Fruit fly (Drosophila melanogaster) whole organism, prepupa: ENCODE data around the gene Fcp3C.

ENCODE experiments used
- CG10631 ChIP-seq: fragments of 200-800 bp; sonication (Bioruptor generic); optimal IDR thresholded peaks from 2 replicates; lab custom pipeline; 2016; ENCODE audit warnings: missing biosample characterization, missing genetic modification characterization
- CG11762 ChIP-seq: fragments of 200-800 bp; sonication (Bioruptor generic); optimal IDR thresholded peaks from 3 replicates; lab custom pipeline; 2016; ENCODE audit warnings: missing biosample characterization, missing genetic modification characterization; ENCODE audit not compliant: insufficient read depth
- CG11902 ChIP-seq: fragments of 200-800 bp; sonication (Bioruptor generic); optimal IDR thresholded peaks from 3 replicates; lab custom pipeline; 2016; ENCODE audit warnings: missing biosample characterization, missing genetic modification characterization
- CG34406 ChIP-seq: fragments of 200-800 bp; sonication (Bioruptor generic); optimal IDR thresholded peaks from 3 replicates; lab custom pipeline; 2016; ENCODE audit warnings: missing biosample characterization, missing genetic modification characterization
- CG3919 ChIP-seq: fragments of 200-800 bp; sonication (Bioruptor generic); optimal IDR thresholded peaks from 3 replicates; lab custom pipeline; 2016; ENCODE audit warnings: missing biosample characterization, missing genetic modification characterization
- CG6163 ChIP-seq: fragments of 200-800 bp; sonication (Bioruptor generic); IDR thresholded peaks from 3 replicates; pipeline ENCODE4 v1.3.6; 2022; ENCODE audit warnings: missing biosample characterization, missing genetic modification characterization
- CG6792 ChIP-seq: fragments of 200-800 bp; sonication (Bioruptor generic); optimal IDR thresholded peaks from 3 replicates; lab custom pipeline; 2016; ENCODE audit warnings: missing biosample characterization, missing genetic modification characterization
- CG6808 ChIP-seq: fragments of 200-800 bp; sonication (Bioruptor generic); optimal IDR thresholded peaks from 3 replicates; lab custom pipeline; 2017; ENCODE audit warnings: missing biosample characterization, missing genetic modification characterization, mild to moderate bottlenecking, moderate library complexity, missing genetic modification reagents
- CG6854 ChIP-seq: fragments of 200-800 bp; sonication (Bioruptor generic); optimal IDR thresholded peaks from 2 replicates; lab custom pipeline; 2017; ENCODE audit warnings: missing biosample characterization, mild to moderate bottlenecking, missing genetic modification characterization
- CG7368 ChIP-seq: fragments of 200-800 bp; sonication (Bioruptor generic); optimal IDR thresholded peaks from 3 replicates; lab custom pipeline; 2016; ENCODE audit warnings: missing biosample characterization, missing genetic modification characterization
- CG8119 ChIP-seq: fragments of 200-800 bp; sonication (Bioruptor generic); IDR thresholded peaks from 3 replicates; pipeline ENCODE4 v1.3.6; 2022; ENCODE audit warnings: missing biosample characterization, missing genetic modification characterization
- CG8319 ChIP-seq: fragments of 200-800 bp; sonication (Bioruptor generic); optimal IDR thresholded peaks from 3 replicates; lab custom pipeline; 2016; ENCODE audit warnings: missing biosample characterization, missing genetic modification characterization
- CG9139 ChIP-seq: fragments of 200-800 bp; sonication (Bioruptor generic); optimal IDR thresholded peaks from 3 replicates; lab custom pipeline; 2017; ENCODE audit warnings: missing biosample characterization, mild to moderate bottlenecking, missing genetic modification characterization
- Eip78C ChIP-seq: fragments of 200-800 bp; sonication (Bioruptor generic); peaks from one replicate; lab custom pipeline; 2016; ENCODE audit warnings: missing biosample characterization, missing genetic modification characterization
- Eip93F ChIP-seq: fragments of 200-800 bp; sonication (Bioruptor generic); optimal IDR thresholded peaks from 2 replicates; lab custom pipeline; 2016; ENCODE audit warnings: missing biosample characterization, mild to moderate bottlenecking, missing genetic modification characterization
- Ets21C ChIP-seq: fragments of 200-800 bp; sonication (Bioruptor generic); optimal IDR thresholded peaks from 3 replicates; lab custom pipeline; 2016; ENCODE audit warnings: missing biosample characterization, missing genetic modification characterization
- Ets96B ChIP-seq: fragments of 200-800 bp; optimal IDR thresholded peaks from 2 replicates; lab custom pipeline; 2019; ENCODE audit warnings: missing biosample characterization, mild to moderate bottlenecking, missing genetic modification characterization, moderate library complexity
- Gug ChIP-seq: fragments of 200-800 bp; sonication (Bioruptor generic); IDR thresholded peaks from 2 replicates; pipeline ENCODE4 v1.3.6; 2022; ENCODE audit warnings: missing biosample characterization, missing genetic modification characterization
- Hr4 ChIP-seq: fragments of 200-800 bp; sonication (Bioruptor generic); optimal IDR thresholded peaks from 3 replicates; lab custom pipeline; 2016; ENCODE audit warnings: missing biosample characterization, missing genetic modification characterization
- Met ChIP-seq: fragments of 200-800 bp; sonication (Bioruptor generic); optimal IDR thresholded peaks from 3 replicates; lab custom pipeline; 2016; ENCODE audit warnings: missing biosample characterization, missing genetic modification characterization
- OdsH ChIP-seq: fragments of 200-800 bp; sonication (Bioruptor generic); optimal IDR thresholded peaks from 3 replicates; lab custom pipeline; 2016; ENCODE audit warnings: missing biosample characterization, missing genetic modification characterization
- Smox ChIP-seq: fragments of 200-800 bp; sonication (Bioruptor generic); optimal IDR thresholded peaks from 3 replicates; lab custom pipeline; 2016; ENCODE audit warnings: missing biosample characterization, missing genetic modification characterization
- Sox102F ChIP-seq: fragments of 200-800 bp; sonication (Bioruptor generic); optimal IDR thresholded peaks from 2 replicates; lab custom pipeline; 2016; ENCODE audit warnings: missing biosample characterization, mild to moderate bottlenecking, missing genetic modification characterization
- Sox14 ChIP-seq: fragments of 200-800 bp; sonication (Bioruptor generic); optimal IDR thresholded peaks from 3 replicates; lab custom pipeline; 2016; ENCODE audit warnings: missing biosample characterization, missing genetic modification characterization
- Sox15 ChIP-seq: fragments of 200-800 bp; sonication (Bioruptor generic); optimal IDR thresholded peaks from 3 replicates; lab custom pipeline; 2016; ENCODE audit warnings: missing biosample characterization, missing genetic modification characterization
- acj6 ChIP-seq: fragments of 200-800 bp; sonication (Bioruptor generic); optimal IDR thresholded peaks from 3 replicates; lab custom pipeline; 2016; ENCODE audit warnings: missing biosample characterization, missing genetic modification characterization
- dac ChIP-seq: fragments of 200-800 bp; sonication (Bioruptor generic); optimal IDR thresholded peaks from 2 replicates; lab custom pipeline; 2017; ENCODE audit warnings: missing biosample characterization, mild to moderate bottlenecking, missing genetic modification characterization
- dsx ChIP-seq: fragments of 200-800 bp; optimal IDR thresholded peaks from 3 replicates; lab custom pipeline; 2019; ENCODE audit warnings: missing biosample characterization, mild to moderate bottlenecking, missing genetic modification characterization, moderate library complexity; ENCODE audit not compliant: poor library complexity, severe bottlenecking
- eg ChIP-seq: fragments of 200-800 bp; sonication (Bioruptor generic); IDR thresholded peaks from 3 replicates; pipeline ENCODE4 v1.3.6; 2022; ENCODE audit warnings: missing biosample characterization, missing genetic modification characterization
- fd85E ChIP-seq: fragments of 200-800 bp; sonication (Bioruptor generic); optimal IDR thresholded peaks from 3 replicates; lab custom pipeline; 2016; ENCODE audit warnings: missing biosample characterization, missing genetic modification characterization
- fkh ChIP-seq: fragments of 200-800 bp; sonication (Bioruptor generic); optimal IDR thresholded peaks from 3 replicates; lab custom pipeline; 2017; ENCODE audit warnings: missing biosample characterization, mild to moderate bottlenecking, missing genetic modification characterization, moderate library complexity
- lz ChIP-seq: fragments of 200-800 bp; sonication (Bioruptor generic); optimal IDR thresholded peaks from 3 replicates; lab custom pipeline; 2016; ENCODE audit warnings: missing biosample characterization, missing genetic modification characterization
- net ChIP-seq: fragments of 200-800 bp; sonication (Bioruptor generic); optimal IDR thresholded peaks from 3 replicates; lab custom pipeline; 2016; ENCODE audit warnings: missing biosample characterization, missing genetic modification characterization
- pdm3 ChIP-seq: fragments of 200-800 bp; sonication (Bioruptor generic); optimal IDR thresholded peaks from 3 replicates; lab custom pipeline; 2016; ENCODE audit warnings: missing biosample characterization, missing genetic modification characterization
- spab ChIP-seq: fragments of 200-800 bp; sonication (Bioruptor generic); optimal IDR thresholded peaks from 2 replicates; lab custom pipeline; 2017; ENCODE audit warnings: missing biosample characterization, mild to moderate bottlenecking, missing genetic modification characterization, missing genetic modification reagents
- ss ChIP-seq, 2 experiments: fragments of 200-800 bp; sonication (Bioruptor generic); optimal IDR thresholded peaks; 2 replicates in 1 of 2; 3 replicates in 1 of 2; lab custom pipeline; 2017 to 2018; ENCODE audit warnings: mild to moderate bottlenecking in 2 of 2, missing biosample characterization in 2 of 2, missing genetic modification characterization in 2 of 2, moderate library complexity in 1 of 2
- topi ChIP-seq: fragments of 200-800 bp; sonication (Bioruptor generic); optimal IDR thresholded peaks from 3 replicates; lab custom pipeline; 2016; ENCODE audit warnings: missing biosample characterization, missing genetic modification characterization
- vri ChIP-seq: fragments of 200-800 bp; sonication (Bioruptor generic); optimal IDR thresholded peaks from 3 replicates; lab custom pipeline; 2016; ENCODE audit warnings: missing biosample characterization, mild to moderate bottlenecking, missing genetic modification characterization

Fcp3C gene

DNA sequence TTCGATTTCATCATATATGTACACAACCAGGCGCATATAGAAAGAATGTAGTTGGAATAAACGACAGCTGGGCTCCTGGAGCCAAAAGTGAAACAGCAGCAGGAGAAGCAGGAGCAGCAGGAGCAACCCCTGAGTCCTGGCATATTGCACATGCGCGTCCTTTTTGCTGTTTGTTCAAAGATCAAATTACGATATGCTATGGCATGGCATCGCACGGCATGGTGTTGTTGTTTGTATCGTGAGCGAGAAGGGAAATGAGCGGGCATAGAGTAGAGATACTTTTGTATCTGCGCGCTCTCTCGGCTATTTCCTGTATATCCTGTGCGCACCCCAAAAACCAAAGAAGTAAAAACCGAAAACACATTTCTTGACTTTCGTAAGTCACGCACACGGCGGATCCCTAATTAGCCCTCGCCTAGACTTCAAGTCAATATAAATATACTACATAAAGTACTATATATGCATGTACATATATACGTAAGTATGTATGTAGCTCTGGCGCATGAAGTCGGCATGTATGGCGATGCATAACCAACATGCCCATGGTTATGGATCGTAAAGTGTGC is 36.3 kb downstream of the Fcp3C start:
- TF ChIP-seq ss (GFP tag; optimal IDR thresholded peaks at IDR 0.05; lab: Kevin White, UChicago), result peak in 1 of 2 experiments; percentile 55
- TF ChIP-seq Hr4 (GFP tag; lab: Kevin White, UChicago), result no peak

dm6 chrX:3136338-3137086 is 37.8 kb downstream of the Fcp3C start:
- TF ChIP-seq CG6854 (GFP tag; lab: Kevin White, UChicago), result no peak
- peak; percentile 33 to 46 for TF ChIP-seq ss (GFP tag; optimal IDR thresholded peaks at IDR 0.05; lab: Kevin White, UChicago)
- peak; percentile 5 for TF ChIP-seq dsx (GFP tag; lab: Kevin White, UChicago)
- no peak for TF ChIP-seq CG9139 (GFP tag; lab: Kevin White, UChicago)
- peak; percentile 63; the same call in 2 of the 3 replicates for TF ChIP-seq CG6163 (GFP tag; lab: Robert Waterston, UW)
- TF ChIP-seq Eip93F (GFP tag; lab: Kevin White, UChicago), result no peak
- TF ChIP-seq fkh (GFP tag; lab: Kevin White, UChicago), result peak; percentile 75
- peak; percentile 18 for TF ChIP-seq CG6808 (GFP tag; lab: Kevin White, UChicago)
- 0 out of 3 replicates have a peak, but pooled peaks have one; percentile 33 for TF ChIP-seq eg (GFP tag; lab: Robert Waterston, UW)
- peak; percentile 30 for TF ChIP-seq net (GFP tag; lab: Kevin White, UChicago)
- peak; percentile 59 for TF ChIP-seq Eip78C
- 0 out of 3 replicates have a peak, but pooled peaks have one; percentile 20 for TF ChIP-seq CG8119 (GFP tag; lab: Robert Waterston, UW)
- TF ChIP-seq CG11762, result no peak

- TF ChIP-seq CG9139 (GFP tag; lab: Kevin White, UChicago), result no peak
- TF ChIP-seq CG6163 (GFP tag; lab: Robert Waterston, UW), result peak; percentile 36; the same call in 1 of the 3 replicates
Measured at dm6 chrX:3135620-3136019, 38.7 kb downstream of the Fcp3C start.

- no peak for TF ChIP-seq CG8319 (GFP tag; lab: Kevin White, UChicago)
- no peak for TF ChIP-seq eg (GFP tag; lab: Robert Waterston, UW)
- peak in 1 of 2 experiments; percentile 28 for TF ChIP-seq ss (GFP tag; optimal IDR thresholded peaks at IDR 0.05; lab: Kevin White, UChicago)
- TF ChIP-seq CG9139 (GFP tag; lab: Kevin White, UChicago), result peak; percentile 2
- TF ChIP-seq, all 60 proteins: peak for 2
Measured at dm6 chrX:3135102-3135393, 39.2 kb downstream of the Fcp3C start.

- TF ChIP-seq dac (no peak), Ets96B (tag; lab: Kevin White, UChicago) (peak; percentile 10), Smox (GFP tag; lab: Kevin White, UChicago) (peak; percentile 31), pdm3 (peak; percentile 43), Sox102F (GFP tag; lab: Kevin White, UChicago) (peak; percentile 12), Sox14 (GFP tag; lab: Kevin White, UChicago) (peak; percentile 10), OdsH (peak; percentile 49), CG9139 (GFP tag; lab: Kevin White, UChicago) (no peak), Gug (GFP tag; lab: Robert Waterston, UW) (no peak), fd85E (GFP tag; lab: Kevin White, UChicago) (no peak), CG10631 (GFP tag; lab: Kevin White, UChicago) (peak; percentile 15), CG6854 (GFP tag; lab: Kevin White, UChicago) (peak; percentile 52), CG7368 (peak; percentile 14), CG11762 (peak; percentile 16), spab (GFP tag; lab: Kevin White, UChicago) (peak; percentile 11), vri (GFP tag; lab: Kevin White, UChicago) (no peak), acj6 (GFP tag; lab: Kevin White, UChicago) (peak; percentile 34), CG6792 (GFP tag; lab: Kevin White, UChicago) (no peak), Eip93F (GFP tag; lab: Kevin White, UChicago) (no peak), dsx (GFP tag; lab: Kevin White, UChicago) (no peak), ss (GFP tag; optimal IDR thresholded peaks at IDR 0.05; lab: Kevin White, UChicago) (no peak), lz (GFP tag; lab: Kevin White, UChicago) (peak; percentile 15), CG3919 (peak; percentile 39), Ets21C (GFP tag; lab: Kevin White, UChicago) (peak; percentile 22), CG11902 (no peak), Met (GFP tag; lab: Kevin White, UChicago) (peak; percentile 52), topi (GFP tag; lab: Kevin White, UChicago) (peak; percentile 29), CG34406 (GFP tag; lab: Kevin White, UChicago) (no peak), Sox15 (GFP tag; lab: Kevin White, UChicago) (peak; percentile 14)
Measured at dm6 chrX:3134383-3135101, 39.7 kb downstream of the Fcp3C start, which contains the start of gene N. TSS of gene N (plus strand) at chrX:3134870.
